Worm (Caenorhabditis elegans): ENCODE measurements around the gene C27D8.2.

DNA sequence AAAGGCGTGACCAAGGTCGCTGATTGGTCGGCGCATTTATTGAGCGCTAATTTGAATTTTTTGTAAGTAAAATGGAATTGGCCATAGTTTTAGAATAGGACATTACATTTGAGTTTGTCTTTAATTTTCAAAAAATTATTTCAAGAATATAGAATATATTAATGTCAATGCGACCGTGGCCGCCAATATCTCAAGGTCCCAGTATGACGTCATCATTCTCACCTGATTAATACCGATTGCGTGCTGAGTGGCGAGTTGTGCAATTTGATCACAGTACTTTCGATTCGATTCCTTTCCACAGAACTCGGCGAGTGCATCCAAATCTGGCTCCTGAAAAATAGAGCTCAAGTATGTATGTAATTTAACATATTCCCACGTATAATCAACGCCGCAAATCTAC lies 44.6 kb downstream of the C27D8.2 start:
- TF ChIP-seq him-1 (tag; optimal IDR thresholded peaks at IDR 0.05), result no peak
- no peak for TF ChIP-seq dao-5 (tag; optimal IDR thresholded peaks at IDR 0.05)
